Fruit fly (Drosophila melanogaster) S2 (cell line): ENCODE measurements around the gene CG17109.

Experiments used
- CG8478 ChIP-seq: fragments of >200 bp; optimal IDR thresholded peaks from 2 replicates; lab custom pipeline; 2018
- CTCF ChIP-seq, 2 experiments: fragments of >200 bp; optimal IDR thresholded peaks; 2 replicates each; lab custom pipeline; 2018

- TF ChIP-seq CTCF (optimal IDR thresholded peaks at IDR 0.05; lab: Kevin White, UChicago) (no peak), CG8478 (lab: Kevin White, UChicago) (no peak)
These were observed 42.9 kb downstream of the CG17109 start for dm6 chr3R:23138439-23138838.
